Fruit fly (Drosophila melanogaster): ENCODE data around the gene CG12531.

CG12531 gene

dm6 chrX:19748565-19748964, 29.8 kb downstream of the CG12531 start (continued):
- TF ChIP-seq gem (tag; optimal IDR thresholded peaks at IDR 0.05) (no peak), CG6765 (GFP tag; optimal IDR thresholded peaks at IDR 0.05) (no peak), oc (tag; optimal IDR thresholded peaks at IDR 0.05) (no peak), CG17361 (GFP tag; IDR thresholded peaks at IDR 0.05) (no peak), HLH54F (GFP tag; optimal IDR thresholded peaks at IDR 0.05) (no peak), row (GFP tag; IDR thresholded peaks at IDR 0.05) (no peak), CG9817 (tag; optimal IDR thresholded peaks at IDR 0.05) (no peak), CG16813 (GFP tag; IDR thresholded peaks at IDR 0.05; ENCODE audit: partially characterized antibody) (peak; percentile 46; the same call in 1 of the 3 replicates), insv (GFP tag; optimal IDR thresholded peaks at IDR 0.05) (no peak), rib (GFP tag; IDR thresholded peaks at IDR 0.05) (no peak), Sox102F (GFP tag; optimal IDR thresholded peaks at IDR 0.05) (no peak), CG17186 (GFP tag; optimal IDR thresholded peaks at IDR 0.05) (peak; percentile 68), CG4854 (GFP tag; optimal IDR thresholded peaks at IDR 0.05) (no peak), CG8478 (optimal IDR thresholded peaks at IDR 0.05) (no peak), CG14667 (GFP tag; IDR thresholded peaks at IDR 0.05) (no peak), CG13296 (GFP tag; optimal IDR thresholded peaks at IDR 0.05) (no peak), ftz-f1 (GFP tag; optimal IDR thresholded peaks at IDR 0.05) (no peak), hth (optimal IDR thresholded peaks at IDR 0.05) (no peak), CG30020 (tag; optimal IDR thresholded peaks at IDR 0.05) (no peak), lov (optimal IDR thresholded peaks at IDR 0.05) (no peak), lov (GFP tag; IDR thresholded peaks at IDR 0.05) (no peak), CG10979 (tag; optimal IDR thresholded peaks at IDR 0.05) (no peak), CG1233 (GFP tag; optimal IDR thresholded peaks at IDR 0.05) (no peak), CG5953 (GFP tag; IDR thresholded peaks at IDR 0.05) (no peak), zfh2 (GFP tag; optimal IDR thresholded peaks at IDR 0.05) (peak; percentile 7), CG6854 (GFP tag; optimal IDR thresholded peaks at IDR 0.05) (no peak), fru (optimal IDR thresholded peaks at IDR 0.05) (no peak), CG8290 (GFP tag; optimal IDR thresholded peaks at IDR 0.05) (no peak), CG8290 (tag; optimal IDR thresholded peaks at IDR 0.05) (peak in 1 of 2 experiments; percentile 28), psq (GFP tag; optimal IDR thresholded peaks at IDR 0.05) (no peak), sim (GFP tag; IDR thresholded peaks at IDR 0.05) (no peak), CG12299 (tag; optimal IDR thresholded peaks at IDR 0.05) (no peak), CG12219 (GFP tag; optimal IDR thresholded peaks at IDR 0.05) (no peak), CG7745 (tag; optimal IDR thresholded peaks at IDR 0.05) (no peak), CG11696 (GFP tag; IDR thresholded peaks at IDR 0.05) (no peak), cato (GFP tag; optimal IDR thresholded peaks at IDR 0.05; ENCODE audit: borderline replicate concordance) (no peak), Chrac-16 (GFP tag; optimal IDR thresholded peaks at IDR 0.05) (no peak), Jarid2 (GFP tag; optimal IDR thresholded peaks at IDR 0.05) (no peak), Xrp1 (GFP tag; IDR thresholded peaks at IDR 0.05) (no peak), CG17359 (tag; optimal IDR thresholded peaks at IDR 0.05) (no peak), CG2889 (GFP tag; IDR thresholded peaks at IDR 0.05) (no peak), CG12155 (GFP tag; optimal IDR thresholded peaks at IDR 0.05) (no peak), her (GFP tag; optimal IDR thresholded peaks at IDR 0.05) (no peak), tgo (GFP tag; IDR thresholded peaks at IDR 0.05) (no peak), luna (GFP tag; optimal IDR thresholded peaks at IDR 0.05) (no peak), CG3995 (GFP tag; optimal IDR thresholded peaks at IDR 0.05) (peak; percentile 67), zen (tag; optimal IDR thresholded peaks at IDR 0.05) (peak; percentile 19), odd (GFP tag; optimal IDR thresholded peaks at IDR 0.05) (no peak), CG6654 (GFP tag; optimal IDR thresholded peaks at IDR 0.05) (no peak), CG9215 (GFP tag; IDR thresholded peaks at IDR 0.05) (no peak), phol (tag; optimal IDR thresholded peaks at IDR 0.05) (peak; percentile 45), CG3838 (GFP tag; optimal IDR thresholded peaks at IDR 0.05) (no peak), Mrtf (GFP tag; IDR thresholded peaks at IDR 0.05) (no peak), CG4282 (GFP tag; optimal IDR thresholded peaks at IDR 0.05) (no peak)
